Worm (Caenorhabditis elegans): Measurements from ENCODE around the gene W02D7.4.

DNA sequence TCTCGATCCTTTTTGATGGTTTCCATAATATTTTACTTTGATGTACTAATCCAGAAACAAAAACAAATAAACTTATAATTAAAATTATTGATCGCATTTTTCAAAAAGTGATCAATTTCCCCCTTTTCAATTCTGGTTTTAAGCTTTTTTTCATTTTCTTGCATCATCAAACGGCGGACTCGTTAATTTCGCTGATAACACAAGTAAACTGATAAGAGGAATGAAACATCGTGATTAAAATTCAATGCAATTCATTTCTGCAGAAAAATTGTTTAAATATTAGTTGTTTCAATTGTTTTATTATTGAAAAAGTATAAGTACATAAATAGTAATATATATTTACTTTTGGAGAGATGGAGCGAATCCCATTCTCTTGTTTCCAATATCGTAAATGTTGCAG lies 30.1 kb downstream of the W02D7.4 start:
- TF ChIP-seq F13C5.2 (tag; optimal IDR thresholded peaks at IDR 0.05) (no peak), ama-1 (optimal IDR thresholded peaks at IDR 0.05) (no peak), flt-1 (GFP tag; IDR thresholded peaks at IDR 0.05) (no peak), pes-1 (GFP tag; IDR thresholded peaks at IDR 0.05) (no peak), tbx-37 (GFP tag; conservative IDR thresholded peaks at IDR 0.05) (no peak), B0310.2 (tag; optimal IDR thresholded peaks at IDR 0.05) (no peak), ceh-36 (tag; optimal IDR thresholded peaks at IDR 0.05) (no peak), aly-1 (tag; optimal IDR thresholded peaks at IDR 0.05) (no peak), hmg-4 (GFP tag; optimal IDR thresholded peaks at IDR 0.05) (no peak), scrt-1 (GFP tag; IDR thresholded peaks at IDR 0.05) (no peak), hnd-1 (tag; optimal IDR thresholded peaks at IDR 0.05) (no peak), ets-7 (tag; optimal IDR thresholded peaks at IDR 0.05) (no peak), ceh-13 (GFP tag; optimal IDR thresholded peaks at IDR 0.05) (no peak)

Data from whole organism, early embryonic.